Worm (Caenorhabditis elegans) whole organism, L1 larva: ENCODE measurements around the gene D1079.1.

Experiments used
- C04F5.9 ChIP-seq: sonication (generic microtip); optimal IDR thresholded peaks from 2 replicates; lab custom pipeline; 2016; ENCODE audit warnings: missing genetic modification characterization, missing compliant biosample characterization
- aha-1 ChIP-seq: fragments of 150-350 bp; optimal IDR thresholded peaks from 2 replicates; lab custom pipeline; 2014; ENCODE audit warnings: missing biosample characterization, missing genetic modification characterization
- aly-2 ChIP-seq: fragments of 150-350 bp; optimal IDR thresholded peaks from 2 replicates; lab custom pipeline; 2014; ENCODE audit warnings: missing biosample characterization, missing genetic modification characterization
- ceh-63 ChIP-seq: fragments of 200-800 bp; sonication (Bioruptor generic); optimal IDR thresholded peaks from 2 replicates; lab custom pipeline; 2018; ENCODE audit warnings: mild to moderate bottlenecking, missing genetic modification characterization, missing compliant biosample characterization
- ceh-8 ChIP-seq: fragments of 200-800 bp; sonication (Bioruptor generic); optimal IDR thresholded peaks from 2 replicates; lab custom pipeline; 2018; ENCODE audit warnings: mild to moderate bottlenecking, missing genetic modification characterization, moderate library complexity, missing compliant biosample characterization
- dpl-1 ChIP-seq, 3 experiments: fragments of 150-350 bp in 2 of 3; sonication (generic microtip) in 1 of 3; optimal IDR thresholded peaks; 2 replicates each; lab custom pipeline; 2014 to 2017; ENCODE audit warnings: missing biosample characterization in 3 of 3, missing genetic modification characterization in 3 of 3, missing genetic modification reagents in 3 of 3
- efl-1 ChIP-seq, 4 experiments: fragments of 150-350 bp; optimal IDR thresholded peaks in 3 of 4; peaks in 1 of 4; 1 replicate in 1 of 4; 2 replicates in 3 of 4; lab custom pipeline; 2014; ENCODE audit warnings: missing biosample characterization in 2 of 4, missing genetic modification characterization in 2 of 4, missing genetic modification reagents in 2 of 4
- elt-2 ChIP-seq: sonication (generic microtip); optimal IDR thresholded peaks from 2 replicates; lab custom pipeline; 2016; ENCODE audit warnings: missing genetic modification characterization, mild to moderate bottlenecking, inconsistent platforms, missing compliant biosample characterization, missing genetic modification reagents
- fkh-8 ChIP-seq: sonication (generic microtip); optimal IDR thresholded peaks from 2 replicates; lab custom pipeline; 2016; ENCODE audit warnings: mild to moderate bottlenecking, missing genetic modification characterization, missing compliant biosample characterization
- grh-1 ChIP-seq: fragments of 200-800 bp; sonication (Bioruptor generic); IDR thresholded peaks from 2 replicates; pipeline ENCODE4 v1.3.6; 2022; ENCODE audit warnings: missing genetic modification reagents, missing genetic modification characterization, missing compliant biosample characterization
- hlh-17 ChIP-seq: fragments of 200-800 bp; sonication (Bioruptor generic); optimal IDR thresholded peaks from 2 replicates; lab custom pipeline; 2018; ENCODE audit warnings: missing genetic modification characterization, mild to moderate bottlenecking, missing compliant biosample characterization, moderate library complexity, borderline replicate concordance
- hlh-4 ChIP-seq: sonication (generic microtip); optimal IDR thresholded peaks from 2 replicates; lab custom pipeline; 2016; ENCODE audit warnings: mild to moderate bottlenecking, missing genetic modification characterization, missing compliant biosample characterization
- hpl-2 ChIP-seq: fragments of 150-350 bp; optimal IDR thresholded peaks from 2 replicates; lab custom pipeline; 2014; ENCODE audit warnings: missing biosample characterization, missing genetic modification reagents, missing genetic modification characterization
- irx-1 ChIP-seq: sonication (generic microtip); optimal IDR thresholded peaks from 2 replicates; lab custom pipeline; 2016; ENCODE audit warnings: missing genetic modification characterization, missing compliant biosample characterization
- jun-1 ChIP-seq: fragments of 150-350 bp; optimal IDR thresholded peaks from 2 replicates; lab custom pipeline; 2014; ENCODE audit warnings: missing biosample characterization, missing genetic modification reagents, missing genetic modification characterization
- lin-15B ChIP-seq: fragments of 150-350 bp; sonication (generic microtip); optimal IDR thresholded peaks from 3 replicates; lab custom pipeline; 2014; ENCODE audit warnings: missing biosample characterization, missing genetic modification characterization
- mep-1 ChIP-seq: fragments of 150-350 bp; optimal IDR thresholded peaks from 2 replicates; lab custom pipeline; 2014; ENCODE audit warnings: missing biosample characterization, missing genetic modification characterization
- nhr-76 ChIP-seq: sonication (generic microtip); optimal IDR thresholded peaks from 2 replicates; lab custom pipeline; 2017; ENCODE audit warnings: missing biosample characterization, missing genetic modification characterization
- nhr-77 ChIP-seq: fragments of 150-350 bp; optimal IDR thresholded peaks from 2 replicates; lab custom pipeline; 2014; ENCODE audit warnings: missing biosample characterization, missing genetic modification characterization
- nhr-84 ChIP-seq: sonication (generic microtip); optimal IDR thresholded peaks from 2 replicates; lab custom pipeline; 2017; ENCODE audit warnings: missing biosample characterization, missing genetic modification characterization
- rnt-1 ChIP-seq: sonication (generic microtip); optimal IDR thresholded peaks from 2 replicates; lab custom pipeline; 2016; ENCODE audit warnings: mild to moderate bottlenecking, missing genetic modification characterization, moderate library complexity, missing compliant biosample characterization
- snu-23 ChIP-seq: sonication (generic microtip); optimal IDR thresholded peaks from 2 replicates; lab custom pipeline; 2016; ENCODE audit warnings: missing genetic modification characterization, missing compliant biosample characterization
- sox-4 ChIP-seq: sonication (generic microtip); optimal IDR thresholded peaks from 2 replicates; lab custom pipeline; 2016; ENCODE audit warnings: missing genetic modification characterization, missing compliant biosample characterization
- sptf-1 ChIP-seq: fragments of 150-350 bp; optimal IDR thresholded peaks from 2 replicates; lab custom pipeline; 2014; ENCODE audit warnings: missing biosample characterization, missing genetic modification characterization
- sup-37 ChIP-seq: fragments of 200-800 bp; sonication (Bioruptor generic); optimal IDR thresholded peaks from 2 replicates; lab custom pipeline; 2018; ENCODE audit warnings: mild to moderate bottlenecking, missing genetic modification characterization, missing compliant biosample characterization
- tlp-1 ChIP-seq: fragments of 150-350 bp; optimal IDR thresholded peaks from 2 replicates; lab custom pipeline; 2014; ENCODE audit warnings: missing biosample characterization, missing genetic modification characterization
- unc-30 ChIP-seq: sonication (generic microtip); optimal IDR thresholded peaks from 2 replicates; lab custom pipeline; 2017; ENCODE audit warnings: missing biosample characterization, missing genetic modification characterization
- unc-98 ChIP-seq: fragments of 200-800 bp; sonication (Bioruptor generic); IDR thresholded peaks from 2 replicates; pipeline ENCODE4 v1.3.6; 2022; ENCODE audit warnings: missing genetic modification characterization, missing compliant biosample characterization
- vab-15 ChIP-seq: sonication (generic microtip); optimal IDR thresholded peaks from 2 replicates; lab custom pipeline; 2017; ENCODE audit warnings: missing genotype, mild to moderate bottlenecking, missing genetic modification characterization, missing compliant biosample characterization
- zag-1 ChIP-seq: fragments of 150-350 bp; optimal IDR thresholded peaks from 2 replicates; lab custom pipeline; 2014; ENCODE audit warnings: missing biosample characterization, missing genetic modification characterization
- zip-4 ChIP-seq: fragments of 200-800 bp; sonication (Bioruptor generic); optimal IDR thresholded peaks from 2 replicates; lab custom pipeline; 2018; ENCODE audit warnings: mild to moderate bottlenecking, missing genetic modification characterization, moderate library complexity, missing compliant biosample characterization
- ztf-11 ChIP-seq, 2 experiments: sonication (generic microtip); optimal IDR thresholded peaks; 2 replicates each; lab custom pipeline; 2016 to 2017; ENCODE audit warnings: missing genetic modification characterization in 2 of 2, missing biosample characterization in 1 of 2, missing compliant biosample characterization in 1 of 2

D1079.1 gene

DNA sequence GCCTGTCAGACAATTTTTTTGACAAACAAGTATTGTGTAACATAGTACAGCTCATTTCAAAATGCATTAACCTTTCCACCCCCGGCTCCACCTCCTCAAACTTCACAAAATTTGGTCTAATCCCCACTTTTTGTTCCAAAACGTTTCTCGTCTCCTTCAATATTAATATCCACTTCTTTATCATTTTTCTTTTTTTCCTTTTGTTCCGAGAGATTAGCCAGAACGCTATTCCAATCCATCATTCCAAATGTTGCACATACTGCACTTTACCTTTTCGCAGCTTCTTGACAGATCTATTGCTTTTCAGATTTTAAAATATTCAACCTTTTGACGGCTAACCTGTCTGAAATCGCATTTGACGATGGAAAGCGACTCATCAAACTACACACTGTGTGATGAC, at the start of gene D1079.1:
TSS of gene D1079.1 (plus strand) at position 301 of the 400 bp plus-strand sequence.
- no peak for TF ChIP-seq jun-1 (tag; lab: Kevin White, UChicago)
- no peak for TF ChIP-seq aha-1
- no peak for TF ChIP-seq dpl-1 (GFP tag; optimal IDR thresholded peaks at IDR 0.05; lab: Kevin White, UChicago)
- TF ChIP-seq, all 84 proteins: peak for 0

DNA sequence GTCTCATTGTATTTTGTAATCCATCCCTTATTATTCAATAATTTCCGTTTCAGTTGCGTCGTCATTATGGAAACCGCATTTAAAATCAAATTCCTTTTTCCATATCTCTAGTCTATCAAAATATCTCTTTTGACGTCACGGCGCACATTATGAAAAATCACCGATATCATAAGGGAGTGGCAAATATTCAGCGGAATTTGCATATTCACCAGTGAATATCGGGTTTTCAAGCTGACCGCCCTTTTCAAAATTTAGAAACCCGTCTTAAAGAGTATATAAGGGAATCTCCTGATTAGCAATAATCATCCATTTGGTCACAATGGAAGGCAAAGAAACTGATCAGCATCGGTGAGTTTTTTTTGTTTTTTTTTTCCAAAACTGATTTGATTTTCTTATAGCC, 49.6 kb upstream of the D1079.1 start, which contains the start of gene col-165:
TSS of gene col-165 (plus strand) at position 301 of the 400 bp plus-strand sequence.
- TF ChIP-seq sup-37 (GFP tag; lab: Kevin White, UChicago) (no peak), hlh-4 (tag; lab: Kevin White, UChicago) (no peak), hpl-2 (no peak), unc-98 (no peak), ceh-8 (GFP tag; lab: Kevin White, UChicago) (no peak), fkh-8 (no peak)
- TF ChIP-seq, all 84 proteins: peak for 0

DNA sequence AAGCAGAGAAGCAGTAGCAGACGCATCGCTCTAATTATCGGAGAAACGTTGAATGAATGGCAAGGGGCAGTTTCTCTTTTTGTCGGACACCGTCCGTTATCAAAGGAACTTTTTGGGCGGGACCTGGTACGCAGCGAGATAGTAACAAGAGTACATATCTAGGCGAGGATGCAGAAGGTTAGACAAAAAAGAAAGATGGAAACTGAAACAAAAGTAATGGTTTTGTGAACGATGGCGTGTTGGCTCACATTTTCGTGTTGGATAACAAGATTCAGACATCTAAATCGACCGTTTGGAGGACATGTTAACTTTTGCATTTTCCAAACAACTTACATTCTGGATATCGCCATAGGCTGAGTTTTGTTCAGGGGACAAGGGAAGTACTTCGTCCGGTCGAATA, 45.5 kb upstream of the D1079.1 start, which contains the start of gene F14H12.6:
TSS of gene F14H12.6 (minus strand) at position 101 of the 400 bp plus-strand sequence.
- TF ChIP-seq ceh-63 (GFP tag; lab: Kevin White, UChicago) = no peak
- no peak for TF ChIP-seq lin-15B (tag; lab: Kevin White, UChicago)
- TF ChIP-seq, all 84 proteins: peak for 0

DNA sequence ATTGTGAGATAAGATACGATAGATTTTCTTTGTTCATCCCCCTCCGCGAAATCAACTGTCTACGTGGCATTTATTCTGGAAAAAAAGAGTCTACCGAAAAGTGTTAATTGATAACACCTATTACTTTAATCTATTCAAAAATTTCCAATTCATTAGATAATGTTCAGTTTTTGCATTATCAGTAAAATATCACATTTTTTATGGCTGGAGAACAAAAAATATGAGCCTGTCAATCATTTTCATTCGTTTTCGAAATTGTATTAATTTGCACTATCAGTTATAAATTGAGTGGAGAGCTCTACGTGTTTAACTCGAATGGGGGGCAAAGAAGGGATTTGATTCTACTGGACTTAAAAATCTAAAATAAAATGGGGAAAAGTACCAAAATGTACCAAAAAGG, 43.9 kb upstream of the D1079.1 start:
- TF ChIP-seq zip-4 (GFP tag; lab: Kevin White, UChicago) (no peak), sox-4 (tag; lab: Kevin White, UChicago) (no peak), ztf-11 (tag; optimal IDR thresholded peaks at IDR 0.05; lab: Kevin White, UChicago) (no peak), sptf-1 (tag; lab: Kevin White, UChicago) (no peak), grh-1 (GFP tag; lab: Robert Waterston, UW) (no peak), fkh-8 (no peak), elt-2 (no peak), unc-30 (tag; lab: Kevin White, UChicago) (no peak), hlh-17 (no peak), C04F5.9 (tag; lab: Kevin White, UChicago) (no peak), ceh-63 (GFP tag; lab: Kevin White, UChicago) (no peak), nhr-84 (tag; lab: Kevin White, UChicago) (no peak), efl-1 (optimal IDR thresholded peaks at IDR 0.05; lab: Kevin White, UChicago) (no peak), efl-1 (GFP tag; optimal IDR thresholded peaks at IDR 0.05 in 1 of 2; lab: Kevin White, UChicago) (no peak), irx-1 (tag; lab: Kevin White, UChicago) (no peak), mep-1 (no peak), nhr-77 (tag; lab: Kevin White, UChicago) (no peak), vab-15 (no peak)
- TF ChIP-seq, all 84 proteins: peak for 0

DNA sequence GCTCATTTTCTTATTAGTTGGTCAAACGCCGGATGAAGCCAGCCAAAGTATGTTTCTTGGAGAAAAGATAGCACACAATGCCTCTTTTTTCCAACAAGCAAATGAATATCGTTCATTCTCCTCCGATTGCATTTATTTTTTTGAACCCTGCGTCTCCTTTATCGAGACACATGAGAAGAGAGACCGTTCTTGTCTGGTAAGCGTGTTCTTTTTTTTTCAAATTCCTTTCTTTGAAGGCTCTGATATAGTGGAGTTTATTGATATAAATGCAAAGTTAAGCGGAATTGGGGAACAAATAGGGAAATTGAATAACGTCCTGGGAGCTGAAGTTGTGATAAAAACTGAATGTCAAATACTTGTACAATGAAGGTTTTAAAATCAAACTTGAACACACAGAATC, 40.4 kb upstream of the D1079.1 start, which contains the start of gene F14H12.7:
TSS of gene F14H12.7 (minus strand) at position 101 of the 400 bp plus-strand sequence.
- no peak for TF ChIP-seq mep-1
- TF ChIP-seq, all 84 proteins: peak for 0

DNA sequence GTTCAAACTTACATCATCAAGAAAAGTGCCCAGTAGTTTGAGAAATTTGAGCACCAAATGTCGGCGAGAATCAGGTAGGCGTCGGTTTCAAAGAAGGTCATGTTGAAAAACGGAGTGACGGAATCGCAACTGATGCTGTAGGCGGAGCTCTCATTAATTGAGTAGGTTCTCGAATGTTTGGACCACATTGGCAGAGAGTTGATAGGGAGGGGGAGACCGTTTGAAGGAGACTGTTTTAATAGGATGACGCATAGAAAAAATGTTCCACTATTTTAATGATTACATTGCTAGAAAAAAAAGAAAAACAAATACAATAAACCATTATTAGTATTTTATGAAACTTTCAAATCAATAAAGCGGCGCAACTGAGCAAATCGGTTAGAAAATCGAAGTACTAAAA, 39.8 kb upstream of the D1079.1 start, which contains the start of gene F14H12.17:
TSS of gene F14H12.17 (minus strand) at position 101 of the 400 bp plus-strand sequence.
- TF ChIP-seq nhr-76 (tag; lab: Kevin White, UChicago) (no peak), zag-1 (tag; lab: Kevin White, UChicago) (no peak)

DNA sequence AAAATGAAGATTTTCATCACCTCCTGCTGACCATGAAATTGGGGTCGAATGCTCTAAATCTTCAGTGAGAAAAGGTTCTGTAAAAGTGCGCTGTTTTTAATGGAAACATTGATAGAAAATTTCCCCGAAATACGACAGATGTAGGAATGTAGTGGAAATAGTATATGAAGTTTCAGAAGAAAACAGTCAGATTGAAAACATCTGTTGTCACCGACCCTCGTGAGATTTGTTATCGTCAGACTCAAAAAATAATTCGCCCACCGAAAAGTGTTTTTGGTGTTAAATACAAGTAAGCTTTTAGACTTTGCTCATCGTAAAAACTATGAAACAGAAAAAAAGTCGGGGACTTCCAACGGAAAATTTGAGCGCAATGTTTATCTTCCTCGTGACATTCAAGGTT, 38.1 kb upstream of the D1079.1 start, which contains the start of gene F14H12.8:
TSS of gene F14H12.8 (minus strand) at position 101 of the 400 bp plus-strand sequence.
- TF ChIP-seq tlp-1 (no peak), snu-23 (no peak), aly-2 (no peak), ceh-8 (GFP tag; lab: Kevin White, UChicago) (no peak), hlh-4 (tag; lab: Kevin White, UChicago) (no peak), rnt-1 (tag; lab: Kevin White, UChicago) (no peak)
